Worm (Caenorhabditis elegans) whole organism, early embryonic: ENCODE results near the gene EGAP9.3.

Source experiments
- B0310.2 ChIP-seq: sonication (generic microtip); optimal IDR thresholded peaks from 2 replicates; lab custom pipeline; 2016; ENCODE audit warnings: mild to moderate bottlenecking, missing genetic modification characterization, missing compliant biosample characterization
- F13C5.2 ChIP-seq: sonication (generic microtip); optimal IDR thresholded peaks from 2 replicates; lab custom pipeline; 2017; ENCODE audit warnings: mild to moderate bottlenecking, missing genetic modification characterization, inconsistent platforms, missing compliant biosample characterization
- aly-1 ChIP-seq: sonication (generic microtip); optimal IDR thresholded peaks from 2 replicates; lab custom pipeline; 2016; ENCODE audit warnings: missing genetic modification characterization, missing compliant biosample characterization
- ama-1 ChIP-seq: fragments of 150-350 bp; optimal IDR thresholded peaks from 2 replicates; lab custom pipeline; 2014
- ceh-13 ChIP-seq: fragments of 200-800 bp; sonication (Bioruptor generic); optimal IDR thresholded peaks from 2 replicates; lab custom pipeline; 2018; ENCODE audit warnings: mild to moderate bottlenecking, missing genetic modification characterization, missing compliant biosample characterization
- ceh-36 ChIP-seq: sonication (generic microtip); optimal IDR thresholded peaks from 2 replicates; lab custom pipeline; 2016; ENCODE audit warnings: missing genetic modification characterization, inconsistent platforms, missing compliant biosample characterization
- ets-7 ChIP-seq: sonication (generic microtip); optimal IDR thresholded peaks from 2 replicates; lab custom pipeline; 2016; ENCODE audit warnings: missing genotype, missing genetic modification characterization, missing compliant biosample characterization
- flt-1 ChIP-seq: fragments of 200-800 bp; sonication (Bioruptor generic); IDR thresholded peaks from 2 replicates; pipeline ENCODE4 v1.3.6; 2022; ENCODE audit warnings: missing genetic modification characterization, missing compliant biosample characterization
- hmbx-1 ChIP-seq: sonication (generic microtip); optimal IDR thresholded peaks from 2 replicates; lab custom pipeline; 2016; ENCODE audit warnings: mild to moderate bottlenecking, missing genetic modification characterization, missing compliant biosample characterization
- hmg-4 ChIP-seq: fragments of 200-800 bp; sonication (Bioruptor generic); optimal IDR thresholded peaks from 2 replicates; lab custom pipeline; 2018; ENCODE audit warnings: mild to moderate bottlenecking, missing genetic modification characterization, missing compliant biosample characterization
- hnd-1 ChIP-seq: sonication (generic microtip); optimal IDR thresholded peaks from 2 replicates; lab custom pipeline; 2016; ENCODE audit warnings: missing genetic modification characterization, missing compliant biosample characterization
- pes-1 ChIP-seq: fragments of 200-800 bp; sonication (Bioruptor generic); IDR thresholded peaks from 2 replicates; pipeline ENCODE4 v1.3.6; 2022; ENCODE audit warnings: missing genetic modification reagents, missing genetic modification characterization, missing compliant biosample characterization
- scrt-1 ChIP-seq: fragments of 200-800 bp; sonication (Bioruptor generic); IDR thresholded peaks from 2 replicates; pipeline ENCODE4 v1.3.6; 2022; ENCODE audit warnings: missing genetic modification characterization, missing compliant biosample characterization
- sea-1 ChIP-seq: fragments of 200-800 bp; sonication (Bioruptor generic); conservative IDR thresholded peaks from 2 replicates; pipeline ENCODE4 v1.3.6; 2022; ENCODE audit warnings: missing genetic modification characterization, missing compliant biosample characterization
- tbx-11 ChIP-seq: fragments of 200-800 bp; sonication (Bioruptor generic); IDR thresholded peaks from 2 replicates; pipeline ENCODE4 v1.3.6; 2022; ENCODE audit warnings: missing genetic modification characterization, missing compliant biosample characterization
- tbx-37 ChIP-seq: fragments of 200-800 bp; sonication (Bioruptor generic); conservative IDR thresholded peaks from 2 replicates; pipeline ENCODE4 v1.3.6; 2022; ENCODE audit warnings: missing genetic modification reagents, missing genetic modification characterization, missing compliant biosample characterization
- tra-4 ChIP-seq: sonication (generic microtip); optimal IDR thresholded peaks from 2 replicates; lab custom pipeline; 2017; ENCODE audit warnings: missing genetic modification characterization, missing compliant biosample characterization

The EGAP9.3 gene

ce11 chrV:6557035-6557434, 22.9 kb downstream of the EGAP9.3 start, which contains the start of gene spp-27:
TSS of gene spp-27 (minus strand) at chrV:6557135.
- TF ChIP-seq hmg-4 (no peak), pes-1 (GFP tag; lab: Robert Waterston, UW) (no peak), sea-1 (GFP tag; lab: Robert Waterston, UW) (no peak), scrt-1 (GFP tag; lab: Robert Waterston, UW) (no peak), F13C5.2 (tag; lab: Kevin White, UChicago) (no peak), ceh-36 (tag; lab: Kevin White, UChicago) (no peak), B0310.2 (no peak), ama-1 (lab: Kevin White, UChicago) (no peak), flt-1 (GFP tag; lab: Robert Waterston, UW) (no peak), tbx-37 (GFP tag; lab: Robert Waterston, UW) (no peak), ets-7 (tag; lab: Kevin White, UChicago) (no peak), hmbx-1 (tag; lab: Kevin White, UChicago) (no peak), tbx-11 (GFP tag; lab: Robert Waterston, UW) (no peak), ceh-13 (GFP tag; lab: Kevin White, UChicago) (no peak)

- TF ChIP-seq pes-1 (GFP tag; lab: Robert Waterston, UW) (no peak), B0310.2 (no peak), sea-1 (GFP tag; lab: Robert Waterston, UW) (no peak), hmbx-1 (tag; lab: Kevin White, UChicago) (no peak)
These were observed 25.6 kb downstream of the EGAP9.3 start, which contains the start of gene K04A8.19 for ce11 chrV:6554308-6554707. TSS of gene K04A8.19 (minus strand) at chrV:6554408.

ce11 chrV:6551707-6552390, 28.1 kb downstream of the EGAP9.3 start, which contains the start of gene twk-10:
TSS of gene twk-10 (plus strand) at chrV:6552340.
- TF ChIP-seq tbx-37 (GFP tag; lab: Robert Waterston, UW) = 0 out of 2 replicates have a peak, but pooled peaks have one; percentile 39
- TF ChIP-seq scrt-1 (GFP tag; lab: Robert Waterston, UW) = peak; percentile 62; the same call in 1 of the 2 replicates
- TF ChIP-seq tbx-11 (GFP tag; lab: Robert Waterston, UW) = no peak
- no peak for TF ChIP-seq tra-4
- no peak for TF ChIP-seq B0310.2
- no peak for TF ChIP-seq hmbx-1 (tag; lab: Kevin White, UChicago)
- no peak for TF ChIP-seq ceh-13 (GFP tag; lab: Kevin White, UChicago)
- TF ChIP-seq F13C5.2 (tag; lab: Kevin White, UChicago) = no peak
- no peak for TF ChIP-seq ets-7 (tag; lab: Kevin White, UChicago)
- peak; percentile 48 for TF ChIP-seq flt-1 (GFP tag; lab: Robert Waterston, UW)
- TF ChIP-seq pes-1 (GFP tag; lab: Robert Waterston, UW) = no peak; the same call in 1 of the 2 replicates
- no peak for TF ChIP-seq hmg-4
- no peak for TF ChIP-seq ama-1 (lab: Kevin White, UChicago)
- TF ChIP-seq hnd-1 = no peak
- TF ChIP-seq ceh-36 (tag; lab: Kevin White, UChicago) = peak; percentile 23
- TF ChIP-seq aly-1 (tag; lab: Kevin White, UChicago) = no peak
- TF ChIP-seq sea-1 (GFP tag; lab: Robert Waterston, UW) = no peak

- TF ChIP-seq ceh-36 (tag; lab: Kevin White, UChicago) (no peak), tbx-37 (GFP tag; lab: Robert Waterston, UW) (no peak), tbx-11 (GFP tag; lab: Robert Waterston, UW) (no peak), ceh-13 (GFP tag; lab: Kevin White, UChicago) (no peak), B0310.2 (no peak), hnd-1 (no peak), scrt-1 (GFP tag; lab: Robert Waterston, UW) (no peak), aly-1 (tag; lab: Kevin White, UChicago) (no peak), hmbx-1 (tag; lab: Kevin White, UChicago) (no peak), tra-4 (no peak), F13C5.2 (tag; lab: Kevin White, UChicago) (no peak), ets-7 (tag; lab: Kevin White, UChicago) (no peak), ama-1 (lab: Kevin White, UChicago) (no peak)
These were observed 30.1 kb downstream of the EGAP9.3 start, which contains the start of gene lipl-4 for ce11 chrV:6549871-6550270. TSS of gene lipl-4 (plus strand) at chrV:6550171.

- TF ChIP-seq ama-1 (lab: Kevin White, UChicago) (no peak), scrt-1 (GFP tag; lab: Robert Waterston, UW) (no peak), ceh-13 (GFP tag; lab: Kevin White, UChicago) (no peak), flt-1 (GFP tag; lab: Robert Waterston, UW) (no peak), tra-4 (no peak), hnd-1 (no peak), tbx-37 (GFP tag; lab: Robert Waterston, UW) (no peak), tbx-11 (GFP tag; lab: Robert Waterston, UW) (no peak), hmg-4 (no peak), F13C5.2 (tag; lab: Kevin White, UChicago) (no peak), sea-1 (GFP tag; lab: Robert Waterston, UW) (no peak), ceh-36 (tag; lab: Kevin White, UChicago) (no peak), hmbx-1 (tag; lab: Kevin White, UChicago) (no peak), ets-7 (tag; lab: Kevin White, UChicago) (no peak)
These were observed 30.8 kb downstream of the EGAP9.3 start, which contains the start of gene K04A8.20 for ce11 chrV:6549148-6549547. TSS of gene K04A8.20 (plus strand) at chrV:6549448.

- no peak for TF ChIP-seq tra-4
- no peak for TF ChIP-seq hmbx-1 (tag; lab: Kevin White, UChicago)
- no peak for TF ChIP-seq pes-1 (GFP tag; lab: Robert Waterston, UW)
- TF ChIP-seq F13C5.2 (tag; lab: Kevin White, UChicago) = no peak
- TF ChIP-seq sea-1 (GFP tag; lab: Robert Waterston, UW) = no peak
- no peak for TF ChIP-seq hnd-1
- no peak for TF ChIP-seq ets-7 (tag; lab: Kevin White, UChicago)
- TF ChIP-seq tbx-37 (GFP tag; lab: Robert Waterston, UW) = no peak
These were observed 31.6 kb downstream of the EGAP9.3 start for ce11 chrV:6548309-6548708.
